Worm (Caenorhabditis elegans): ENCODE results near the gene ugt-43.
A peak's percentile ranks its signal among the peaks of the same experiment; 100 is the strongest.

The ugt-43 gene

DNA sequence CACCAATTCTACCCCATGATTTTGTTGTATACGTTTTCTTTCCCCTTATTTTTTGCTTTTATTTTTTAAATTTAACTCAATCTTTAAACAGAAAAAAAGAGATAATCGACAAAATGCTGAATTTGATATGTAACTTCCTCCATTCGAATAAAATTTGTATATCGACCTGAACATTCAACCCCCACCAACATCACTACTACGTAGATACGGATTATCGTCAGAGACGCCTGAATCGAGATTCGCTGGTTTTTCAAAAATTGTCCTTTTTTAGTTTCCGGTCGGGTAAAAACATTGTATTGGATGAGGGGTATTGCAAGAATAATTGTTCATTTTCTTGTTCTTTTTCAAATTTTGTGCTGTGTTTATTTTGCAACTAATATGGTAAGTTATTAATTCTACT is 8.1 kb downstream of the ugt-43 start, which contains the start of gene bgnt-1.1:
Gene bgnt-1.1 (plus strand): TSS at position 301 of the 400 bp plus-strand sequence.
- TF ChIP-seq F49E8.2 (tag; optimal IDR thresholded peaks at IDR 0.05; ENCODE audit: insufficient read depth) (no peak), ccch-3 (GFP tag; optimal IDR thresholded peaks at IDR 0.05) (no peak), madf-8 (GFP tag; conservative IDR thresholded peaks at IDR 0.05) (no peak), T26A5.8 (tag; optimal IDR thresholded peaks at IDR 0.05) (no peak), cebp-2 (GFP tag; IDR thresholded peaks at IDR 0.05) (no peak), lag-1 (GFP tag; IDR thresholded peaks at IDR 0.05) (no peak), athp-1 (tag; optimal IDR thresholded peaks at IDR 0.05) (no peak), egrh-3 (GFP tag; IDR thresholded peaks at IDR 0.05) (no peak), ztf-3 (GFP tag; optimal IDR thresholded peaks at IDR 0.05) (no peak), die-1 (tag; optimal IDR thresholded peaks at IDR 0.05) (no peak), hsf-1 (GFP tag; IDR thresholded peaks at IDR 0.05) (no peak), sdz-38 (tag; optimal IDR thresholded peaks at IDR 0.05) (no peak), zim-3 (tag; optimal IDR thresholded peaks at IDR 0.05) (no peak)

ce11 chrIV:10475234-10475633 is 10.8 kb downstream of the ugt-43 start:
- TF ChIP-seq sdz-38 (tag; optimal IDR thresholded peaks at IDR 0.05) (no peak), T07F8.4 (tag; optimal IDR thresholded peaks at IDR 0.05) (no peak), hmg-1.2 (GFP tag; IDR thresholded peaks at IDR 0.05) (no peak), pbrm-1 (GFP tag; IDR thresholded peaks at IDR 0.05) (no peak), Y56A3A.18 (GFP tag; IDR thresholded peaks at IDR 0.05) (no peak), F57C9.4 (tag; optimal IDR thresholded peaks at IDR 0.05) (no peak), Y53G8AR.9 (GFP tag; conservative IDR thresholded peaks at IDR 0.05) (no peak), B0261.1 (tag; optimal IDR thresholded peaks at IDR 0.05) (no peak)

DNA sequence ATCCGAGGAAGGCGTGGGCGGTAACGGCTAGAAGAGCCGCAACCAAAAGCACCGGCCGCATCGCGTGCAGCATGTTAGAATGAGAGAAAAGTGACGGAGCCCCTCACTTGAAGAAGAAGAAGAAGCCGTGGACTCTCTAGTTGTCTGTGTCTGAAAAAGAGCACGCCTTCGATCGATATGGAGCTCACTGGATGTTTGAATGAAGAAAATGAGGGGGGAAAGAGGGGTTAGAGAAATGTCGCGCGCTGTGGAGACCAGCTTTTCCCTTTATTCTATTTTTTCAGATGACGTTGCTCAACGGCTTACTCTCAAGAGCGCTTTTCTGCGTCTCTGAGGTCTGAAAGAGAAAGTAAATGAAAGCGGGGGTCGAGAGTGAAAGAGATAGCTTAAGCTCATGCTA is 17.3 kb downstream of the ugt-43 start, which contains the start of gene egl-21:
Gene egl-21 (minus strand): TSS at position 150 of the 400 bp plus-strand sequence.
- TF ChIP-seq ekl-4 (GFP tag; IDR thresholded peaks at IDR 0.05) (no peak), C17E4.6 (GFP tag; IDR thresholded peaks at IDR 0.05) (no peak), hlh-12 (tag; optimal IDR thresholded peaks at IDR 0.05) (no peak), snpc-1.1 (tag; optimal IDR thresholded peaks at IDR 0.05; ENCODE audit: insufficient read depth) (no peak), hmg-1.2 (GFP tag; IDR thresholded peaks at IDR 0.05) (peak; percentile 24; the same call in 1 of the 2 replicates), mcd-1 (GFP tag; IDR thresholded peaks at IDR 0.05) (peak; percentile 18; the same call in 1 of the 2 replicates), ztf-18 (tag; optimal IDR thresholded peaks at IDR 0.05) (no peak), ceh-40 (GFP tag; IDR thresholded peaks at IDR 0.05) (no peak), lin-40 (tag; optimal IDR thresholded peaks at IDR 0.05) (peak; percentile 33), K12H6.12 (tag; optimal IDR thresholded peaks at IDR 0.05) (peak; percentile 60), B0336.3 (GFP tag; IDR thresholded peaks at IDR 0.05) (no peak), sptf-2 (GFP tag; optimal IDR thresholded peaks at IDR 0.05) (no peak), F33H1.4 (GFP tag; IDR thresholded peaks at IDR 0.05) (no peak), attf-5 (GFP tag; optimal IDR thresholded peaks at IDR 0.05) (peak; percentile 40), B0035.1 (tag; optimal IDR thresholded peaks at IDR 0.05) (no peak), die-1 (tag; optimal IDR thresholded peaks at IDR 0.05) (no peak), zfh-2 (GFP tag; conservative IDR thresholded peaks at IDR 0.05) (peak; percentile 76), dox-1 (GFP tag; IDR thresholded peaks at IDR 0.05) (no peak), sea-2 (GFP tag; IDR thresholded peaks at IDR 0.05) (no peak), ceh-27 (GFP tag; optimal IDR thresholded peaks at IDR 0.05) (peak; percentile 42), atf-7 (tag; optimal IDR thresholded peaks at IDR 0.05) (peak; percentile 2), cebp-1 (GFP tag; IDR thresholded peaks at IDR 0.05) (no peak), cebp-1 (tag; optimal IDR thresholded peaks at IDR 0.05) (peak; percentile 47), mel-28 (tag; optimal IDR thresholded peaks at IDR 0.05; ENCODE audit: borderline replicate concordance) (no peak), ets-4 (GFP tag; optimal IDR thresholded peaks at IDR 0.05) (no peak), somi-1 (GFP tag; optimal IDR thresholded peaks at IDR 0.05) (peak; percentile 46), Y95B8A.8 (GFP tag; IDR thresholded peaks at IDR 0.05) (no peak)

Data from whole organism, young adult.